Worm (Caenorhabditis elegans) whole organism, late embryonic: Measurements from ENCODE around the gene F54H5.14.

Source experiments
- C38D4.7 ChIP-seq: fragments of 200-800 bp; sonication (Bioruptor generic); optimal IDR thresholded peaks from 2 replicates; lab custom pipeline; 2018; ENCODE audit warnings: mild to moderate bottlenecking, missing genetic modification characterization, moderate library complexity, missing compliant biosample characterization
- Y22D7AL.16 ChIP-seq: sonication (generic microtip); optimal IDR thresholded peaks from 2 replicates; lab custom pipeline; 2016; ENCODE audit warnings: missing genetic modification characterization, missing compliant biosample characterization
- ama-1 ChIP-seq: fragments of 150-350 bp; optimal IDR thresholded peaks from 2 replicates; lab custom pipeline; 2014
- dmd-4 ChIP-seq: sonication (generic microtip); optimal IDR thresholded peaks from 2 replicates; lab custom pipeline; 2016; ENCODE audit warnings: borderline replicate concordance, missing genetic modification characterization, missing compliant biosample characterization
- elt-2 ChIP-seq: sonication (generic microtip); optimal IDR thresholded peaks from 2 replicates; lab custom pipeline; 2016; ENCODE audit warnings: missing genetic modification reagents, missing genetic modification characterization, missing compliant biosample characterization
- fax-1 ChIP-seq: sonication (generic microtip); optimal IDR thresholded peaks from 2 replicates; lab custom pipeline; 2016; ENCODE audit warnings: missing genotype, missing genetic modification characterization, missing compliant biosample characterization
- fkh-10 ChIP-seq: fragments of 150-350 bp; optimal IDR thresholded peaks from 2 replicates; lab custom pipeline; 2014; ENCODE audit warnings: missing biosample characterization, missing genetic modification reagents, missing genetic modification characterization
- fkh-6 ChIP-seq: sonication (generic microtip); optimal IDR thresholded peaks from 2 replicates; lab custom pipeline; 2016; ENCODE audit warnings: missing genetic modification characterization, missing compliant biosample characterization
- hlh-13 ChIP-seq: fragments of 200-800 bp; sonication (Bioruptor generic); optimal IDR thresholded peaks from 2 replicates; lab custom pipeline; 2018; ENCODE audit warnings: mild to moderate bottlenecking, missing genetic modification characterization, missing compliant biosample characterization
- hlh-15 ChIP-seq: sonication (generic microtip); optimal IDR thresholded peaks from 2 replicates; lab custom pipeline; 2016; ENCODE audit warnings: missing genetic modification characterization, missing compliant biosample characterization
- npax-4 ChIP-seq: sonication (generic microtip); optimal IDR thresholded peaks from 2 replicates; lab custom pipeline; 2016; ENCODE audit warnings: missing genetic modification characterization, missing compliant biosample characterization
- pros-1 ChIP-seq: fragments of 150-350 bp; optimal IDR thresholded peaks from 2 replicates; lab custom pipeline; 2014; ENCODE audit warnings: missing biosample characterization, missing genetic modification reagents, missing genetic modification characterization
- ref-2 ChIP-seq: sonication (generic microtip); optimal IDR thresholded peaks from 2 replicates; lab custom pipeline; 2016; ENCODE audit warnings: missing genetic modification characterization, missing compliant biosample characterization
- ztf-16 ChIP-seq: sonication (generic microtip); optimal IDR thresholded peaks from 2 replicates; lab custom pipeline; 2017; ENCODE audit warnings: missing genetic modification characterization, missing compliant biosample characterization

- TF ChIP-seq hlh-15 (tag; lab: Kevin White, UChicago) (no peak), npax-4 (tag; lab: Kevin White, UChicago) (no peak), dmd-4 (tag; lab: Kevin White, UChicago) (no peak), ama-1 (lab: Kevin White, UChicago) (no peak), Y22D7AL.16 (no peak), pros-1 (no peak), fkh-6 (no peak), C38D4.7 (GFP tag; lab: Kevin White, UChicago) (no peak), ref-2 (no peak), fkh-10 (no peak), elt-2 (tag; lab: Kevin White, UChicago) (no peak), fax-1 (tag; lab: Kevin White, UChicago) (no peak), ztf-16 (tag; lab: Kevin White, UChicago) (no peak), hlh-13 (GFP tag; lab: Kevin White, UChicago) (no peak)
Observed at ce11 chrII:6597507-6597906, 27.7 kb downstream of the F54H5.14 start.
